Worm (Caenorhabditis elegans) whole organism, L3 larva: ENCODE results near the gene nhr-262.

Source experiments
- ama-1 ChIP-seq: fragments of 150-350 bp; optimal IDR thresholded peaks from 2 replicates; lab custom pipeline; 2018
- egl-27 ChIP-seq: sonication (generic microtip); optimal IDR thresholded peaks from 4 replicates; lab custom pipeline; 2017; ENCODE audit warnings: missing biosample characterization, missing genetic modification reagents, missing genetic modification characterization
- jun-1 ChIP-seq: fragments of 150-350 bp; optimal IDR thresholded peaks from 2 replicates; lab custom pipeline; 2014; ENCODE audit warnings: missing biosample characterization, missing genetic modification reagents, missing genetic modification characterization
- lin-39 ChIP-seq: fragments of 150-350 bp; optimal IDR thresholded peaks from 2 replicates; lab custom pipeline; 2018; ENCODE audit warnings: missing biosample characterization, missing genetic modification reagents, missing genetic modification characterization
- mdl-1 ChIP-seq: fragments of 150-350 bp; optimal IDR thresholded peaks from 2 replicates; lab custom pipeline; 2014; ENCODE audit warnings: missing biosample characterization, missing genetic modification characterization
- nhr-23 ChIP-seq: fragments of 150-350 bp; optimal IDR thresholded peaks from 2 replicates; lab custom pipeline; 2014; ENCODE audit warnings: missing biosample characterization, missing genetic modification reagents, missing genetic modification characterization
- unc-39 ChIP-seq: sonication (generic microtip); optimal IDR thresholded peaks from 4 replicates; lab custom pipeline; 2017; ENCODE audit warnings: missing biosample characterization, missing genetic modification characterization
- unc-62 ChIP-seq: fragments of 150-350 bp; sonication (generic microtip); optimal IDR thresholded peaks from 4 replicates; lab custom pipeline; 2014; ENCODE audit warnings: missing biosample characterization, missing genetic modification reagents, missing genetic modification characterization

- TF ChIP-seq unc-39 (tag; lab: Kevin White, UChicago): no peak
- TF ChIP-seq jun-1: no peak
- TF ChIP-seq egl-27 (tag; lab: Kevin White, UChicago): no peak
- TF ChIP-seq mdl-1 (tag; lab: Kevin White, UChicago): no peak
- no peak for TF ChIP-seq nhr-23 (tag; lab: Kevin White, UChicago)
- no peak for TF ChIP-seq ama-1 (lab: Kevin White, UChicago)
- TF ChIP-seq lin-39: no peak
- TF ChIP-seq unc-62 (GFP tag; lab: Kevin White, UChicago): no peak
Measured at ce11 chrV:16916079-16916478, 11.4 kb downstream of the nhr-262 start, which contains the start of gene F09C6.10.
